Worm (Caenorhabditis elegans) whole organism, dauer: ENCODE results near the gene srt-18.

Source experiments
- unc-62 ChIP-seq: sonication (generic microtip); optimal IDR thresholded peaks from 2 replicates; lab custom pipeline; 2017; ENCODE audit warnings: missing biosample characterization, missing genetic modification reagents, missing genetic modification characterization

Gene srt-18

DNA sequence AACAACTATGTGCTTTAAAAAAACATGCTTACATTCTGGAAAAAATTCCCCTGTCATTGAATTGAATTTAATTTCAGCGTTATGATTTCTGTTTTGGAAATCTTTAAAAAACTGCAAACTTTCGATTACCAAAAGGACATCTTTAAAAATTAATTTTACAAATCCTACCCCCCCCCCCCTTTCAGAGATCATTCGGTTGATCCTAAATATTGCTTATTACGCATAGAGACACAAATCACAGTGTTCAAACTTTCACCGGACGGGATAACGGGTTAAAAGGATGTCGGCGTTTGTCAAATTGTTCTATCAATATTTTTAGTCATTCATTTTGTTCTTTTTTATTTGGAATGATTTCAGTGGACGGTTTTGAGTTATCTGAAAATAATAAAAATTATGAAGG, 17.8 kb upstream of the srt-18 start, which contains the start of gene C25E10.4:
C25E10.4 (plus strand) TSS at position 301 of the 400 bp plus-strand sequence.
- no peak for TF ChIP-seq unc-62

DNA sequence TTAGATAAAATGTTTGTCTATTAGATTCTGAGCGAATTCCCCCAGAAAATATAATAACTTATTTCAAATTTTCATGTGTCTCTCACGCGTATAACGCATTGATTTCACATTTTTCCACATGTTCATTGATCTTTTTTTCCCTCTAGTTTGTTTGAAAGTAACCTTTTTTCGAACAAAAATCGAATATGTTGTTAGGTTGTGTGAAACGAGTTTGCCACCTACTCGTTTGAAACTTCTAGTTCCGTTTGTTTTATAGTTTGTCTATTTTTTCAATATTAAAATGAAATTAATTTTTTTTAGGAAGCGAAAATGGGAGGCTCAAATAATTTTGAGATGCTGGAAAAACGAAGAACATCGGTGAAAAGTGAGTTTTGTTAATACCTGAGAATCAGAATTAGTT, 14.8 kb upstream of the srt-18 start, which contains the start of gene C25E10.5:
C25E10.5 (plus strand) TSS at position 301 of the 400 bp plus-strand sequence.
- TF ChIP-seq unc-62, result no peak

DNA sequence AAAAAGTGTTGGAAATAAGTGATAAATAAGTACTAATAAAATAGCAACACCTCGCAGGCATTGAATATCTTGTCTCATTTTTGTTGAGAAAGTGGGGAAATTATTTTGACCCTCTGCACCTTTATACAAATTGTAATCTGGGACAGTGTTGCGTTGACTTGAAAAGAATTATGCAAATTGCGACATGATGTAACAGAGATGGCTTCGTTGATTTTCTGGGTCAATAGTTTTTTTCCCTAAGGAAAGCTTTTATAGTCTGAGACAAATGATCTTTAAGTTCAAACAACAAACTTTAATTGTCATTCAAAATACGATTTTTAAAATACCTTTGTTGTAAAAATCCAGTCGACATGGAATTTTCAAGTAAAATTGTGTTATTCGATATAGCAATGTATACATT, 9.3 kb upstream of the srt-18 start, which contains the start of gene bus-1:
bus-1 (minus strand) TSS at position 101 of the 400 bp plus-strand sequence.
- TF ChIP-seq unc-62, result no peak

DNA sequence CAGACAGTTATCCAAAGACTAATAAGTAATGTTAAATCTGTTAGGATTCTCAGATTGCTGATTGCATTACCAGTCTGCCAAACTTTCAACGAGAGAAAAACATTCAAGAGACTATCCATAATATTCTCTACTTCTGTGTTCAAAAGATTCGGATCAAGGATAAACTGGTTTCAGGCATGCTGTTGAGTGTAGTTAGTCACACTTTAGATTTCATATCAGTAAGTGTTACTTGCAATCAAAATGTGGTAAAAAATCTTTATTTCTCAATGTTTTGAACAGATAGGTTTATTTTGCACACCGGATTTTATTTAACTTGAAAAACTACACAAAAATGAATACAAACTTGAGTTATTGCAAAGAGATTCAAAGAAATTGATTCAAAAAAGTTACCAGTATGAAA, 6.6 kb upstream of the srt-18 start, which contains the start of gene oac-41:
oac-41 (minus strand) TSS at position 101 of the 400 bp plus-strand sequence.
- no peak for TF ChIP-seq unc-62

DNA sequence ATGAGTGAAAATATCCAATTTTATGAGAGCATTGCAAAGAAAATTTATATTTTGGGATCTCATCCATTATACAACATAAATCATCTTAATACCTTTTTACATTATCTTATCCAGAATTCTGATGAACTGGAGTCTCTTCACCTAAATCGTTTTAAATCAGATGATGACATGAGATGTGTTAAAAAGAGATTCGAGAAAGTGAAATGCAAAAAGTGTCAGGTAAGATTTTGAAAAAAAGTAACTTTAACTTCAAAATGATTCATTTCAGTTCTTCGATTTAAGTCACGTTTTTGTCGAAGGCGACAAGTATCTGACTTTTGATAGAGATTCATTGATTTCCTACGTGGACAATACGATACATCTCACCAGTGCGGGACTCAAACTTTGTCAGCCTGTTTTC, 3.4 kb upstream of the srt-18 start:
- no peak for TF ChIP-seq unc-62

DNA sequence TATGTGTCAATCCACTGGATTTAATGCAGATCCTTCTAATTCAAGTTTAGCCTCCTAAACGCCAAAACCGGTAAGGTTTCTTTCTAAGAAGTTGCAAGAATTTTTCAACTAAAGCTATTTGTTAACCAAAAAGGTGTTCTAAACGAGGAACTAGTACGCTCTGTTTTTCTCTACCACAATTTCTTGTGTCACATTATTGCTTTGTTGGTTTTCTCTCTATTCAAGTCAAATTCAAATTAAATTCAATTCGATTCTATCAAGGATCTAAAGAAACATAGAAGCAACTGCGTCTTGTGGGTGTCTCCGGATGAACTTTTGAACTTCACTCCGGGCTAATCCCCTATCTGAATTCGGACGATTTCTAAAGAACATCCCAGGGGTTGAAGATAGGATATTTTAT, 1.0 kb upstream of the srt-18 start, which contains the start of gene oac-40:
oac-40 (plus strand) TSS at position 301 of the 400 bp plus-strand sequence.
- TF ChIP-seq unc-62, result no peak

DNA sequence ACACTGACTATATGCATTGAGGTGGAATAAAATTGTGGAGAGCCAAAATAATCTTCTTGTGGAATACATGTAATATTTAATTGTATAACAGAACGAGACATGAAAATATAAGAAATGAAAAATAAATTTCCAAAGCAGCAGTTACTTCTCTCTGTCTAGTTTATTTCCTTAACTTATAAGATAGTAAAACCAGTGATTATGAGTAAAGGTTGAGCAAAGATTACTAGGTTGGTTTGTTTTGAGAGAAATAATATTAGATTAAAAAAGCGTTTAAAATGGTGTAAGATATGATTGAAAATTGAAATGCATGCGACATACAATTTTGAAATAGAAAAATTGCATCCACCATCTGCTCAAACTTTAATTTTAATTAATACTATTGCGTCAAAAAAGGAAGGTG, 1.7 kb downstream of the srt-18 start, which contains the start of gene srh-201:
srh-201 (minus strand) TSS at position 101 of the 400 bp plus-strand sequence.
- TF ChIP-seq unc-62, result no peak

DNA sequence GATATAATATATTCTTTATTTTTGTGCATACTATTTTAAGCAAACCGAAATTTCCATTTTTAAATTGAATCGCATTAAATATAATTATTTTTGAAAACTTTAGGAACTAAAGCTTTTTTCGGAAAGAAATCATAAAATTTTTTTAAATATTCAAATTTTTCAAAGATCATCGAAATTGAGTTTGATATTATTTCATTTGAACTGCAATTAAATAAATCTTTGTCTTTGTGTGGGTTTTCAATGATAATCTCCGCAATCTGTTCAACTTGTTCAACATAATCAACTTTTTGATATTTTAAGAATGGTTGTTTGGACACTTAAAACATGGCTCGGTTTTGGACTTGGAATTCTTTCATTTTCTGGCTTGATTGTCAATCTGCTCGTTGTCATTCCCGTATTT, 6.3 kb downstream of the srt-18 start, which contains the start of gene srx-2:
srx-2 (plus strand) TSS at position 301 of the 400 bp plus-strand sequence.
- no peak for TF ChIP-seq unc-62

DNA sequence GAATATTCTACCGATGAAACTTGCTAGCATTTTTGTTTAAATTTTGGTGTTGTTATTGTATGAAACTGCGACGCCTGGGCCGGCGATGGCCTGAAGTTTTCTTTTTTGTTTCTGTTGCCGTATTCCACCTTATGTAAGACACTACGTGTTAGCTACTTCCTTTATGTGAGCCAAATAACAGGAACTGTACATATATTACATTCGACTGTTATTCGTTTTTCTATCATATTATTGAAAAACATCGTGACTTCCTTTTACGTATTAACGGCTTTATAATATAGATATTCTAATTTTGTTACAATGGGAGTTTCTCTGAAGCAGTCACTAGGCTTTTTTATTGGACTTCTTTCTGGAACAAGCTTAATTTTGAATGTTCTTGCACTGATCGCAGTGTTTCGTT, 10.2 kb downstream of the srt-18 start, which contains the start of gene srx-3:
srx-3 (plus strand) TSS at position 301 of the 400 bp plus-strand sequence.
- TF ChIP-seq unc-62, result no peak

DNA sequence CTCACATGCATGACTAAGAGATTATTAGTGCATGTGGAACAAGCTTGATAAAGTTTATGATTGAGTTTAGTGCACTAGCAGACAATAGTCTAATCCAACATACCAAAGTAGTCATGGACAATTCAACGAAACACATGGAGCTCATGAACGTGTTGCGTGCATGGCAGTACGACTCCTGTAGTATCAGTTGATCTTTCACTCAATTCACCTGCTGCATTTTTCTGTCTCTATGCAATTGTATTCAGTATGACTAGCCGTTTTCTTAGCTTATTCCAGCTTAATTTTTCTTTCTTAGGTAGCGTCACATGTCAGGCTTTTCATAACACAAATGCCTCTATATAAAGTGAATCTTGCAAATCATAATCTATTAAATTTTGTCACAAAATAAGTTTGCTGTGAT, 12.1 kb downstream of the srt-18 start, which contains the start of gene srx-1:
srx-1 (plus strand) TSS at position 382 of the 400 bp plus-strand sequence.
- TF ChIP-seq unc-62, result no peak

DNA sequence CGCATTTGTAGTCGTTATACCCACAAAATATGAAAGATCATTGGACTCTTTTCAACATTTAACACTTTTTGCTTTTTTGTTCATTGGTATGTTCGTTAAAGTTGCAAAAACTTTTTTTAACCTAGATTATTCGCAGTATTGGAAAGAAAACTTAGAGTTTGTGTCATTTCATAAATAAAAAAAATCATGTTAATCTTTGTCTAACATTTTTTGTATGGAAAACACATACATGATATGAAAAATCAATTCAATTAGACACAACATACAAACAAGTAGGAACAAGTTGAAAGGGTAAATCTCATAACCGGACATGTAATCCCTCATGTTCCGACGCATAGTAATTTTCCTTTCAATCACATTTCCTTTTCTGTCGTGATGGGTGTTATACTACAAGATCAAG, 14.3 kb downstream of the srt-18 start, which contains the start of gene F59E11.2:
F59E11.2 (plus strand) TSS at position 301 of the 400 bp plus-strand sequence.
- no peak for TF ChIP-seq unc-62

DNA sequence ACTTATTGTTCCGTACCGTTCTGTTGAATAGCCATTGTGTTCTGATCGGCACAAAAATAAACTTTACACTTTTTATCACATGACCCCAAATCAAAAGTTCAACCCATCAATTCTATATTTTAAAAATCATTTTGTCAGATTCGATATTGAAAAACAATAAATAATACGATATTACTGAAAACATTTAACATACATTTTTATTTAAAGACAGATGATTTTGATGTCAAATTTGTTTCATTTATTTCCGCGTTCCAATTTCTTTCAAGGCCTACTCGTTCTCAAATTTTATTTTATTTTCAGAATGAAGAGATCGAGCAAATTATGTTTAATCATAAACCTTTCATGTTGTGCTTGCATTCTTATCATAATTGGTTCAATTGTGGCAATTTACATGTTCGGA, 20.6 kb downstream of the srt-18 start, which contains the start of gene F59E11.5:
F59E11.5 (plus strand) TSS at position 301 of the 400 bp plus-strand sequence.
- no peak for TF ChIP-seq unc-62

DNA sequence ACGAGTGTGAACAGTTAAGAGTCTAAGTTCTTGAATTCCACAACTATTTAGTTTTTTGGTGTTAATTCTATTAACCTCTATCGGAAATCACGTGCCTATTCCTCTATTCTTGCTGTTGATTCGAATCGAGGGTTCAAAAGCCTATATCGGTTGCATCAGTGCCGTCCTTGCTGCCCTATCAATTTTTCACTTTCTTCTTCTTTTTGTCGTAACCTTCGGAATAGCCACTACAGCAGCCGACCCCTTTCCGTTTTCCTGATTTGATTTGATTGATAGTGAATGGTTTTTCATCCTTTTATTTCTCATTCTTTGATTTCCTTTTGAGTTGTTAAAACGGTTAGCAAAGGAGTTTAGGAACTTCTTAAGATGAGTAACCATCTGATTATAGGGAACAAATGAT, 21.2 kb downstream of the srt-18 start:
- TF ChIP-seq unc-62, result no peak

DNA sequence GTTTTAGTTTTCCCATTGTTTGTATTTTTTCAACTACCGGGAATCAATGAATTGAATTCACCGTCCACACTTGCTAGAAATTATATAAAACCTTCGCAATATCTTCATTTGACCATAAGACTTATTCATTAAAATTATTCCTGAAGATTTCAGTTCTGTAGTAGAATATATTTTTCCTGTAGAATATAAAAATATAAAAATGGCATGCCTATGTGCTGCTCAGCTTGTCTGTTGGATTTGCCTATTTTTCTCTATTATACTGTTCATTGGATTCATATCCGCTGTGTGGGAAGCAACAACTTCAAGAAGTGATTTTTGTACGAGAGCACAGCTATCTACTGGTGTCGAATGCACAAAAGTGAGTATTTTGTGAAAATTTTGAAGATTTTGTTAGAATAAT, 23.8 kb downstream of the srt-18 start, which contains the start of gene F59E11.6:
F59E11.6 (plus strand) TSS at position 111 of the 400 bp plus-strand sequence.
- TF ChIP-seq unc-62, result no peak

DNA sequence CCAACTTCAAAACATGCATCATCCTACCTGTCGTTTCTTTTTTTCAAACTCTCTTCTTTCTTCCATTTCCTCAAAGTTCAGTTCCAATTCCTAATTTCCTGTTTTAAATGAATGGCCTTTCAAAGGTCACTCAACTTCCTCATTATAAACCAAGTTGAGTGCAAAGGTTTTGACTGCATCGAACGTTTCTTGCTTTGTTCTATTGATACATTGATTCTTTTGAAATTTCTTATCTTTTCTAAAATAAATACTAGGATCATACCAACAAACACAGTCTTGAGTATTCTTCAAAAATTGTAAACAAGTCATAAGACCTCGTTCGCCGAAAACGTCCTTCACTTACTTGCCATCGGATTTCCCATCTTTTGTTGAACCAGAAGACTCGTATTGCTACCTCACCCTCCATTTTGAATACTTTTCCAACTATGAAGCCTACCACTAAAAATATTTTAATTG, 25.2 kb downstream of the srt-18 start, which contains the start of gene F59E11.7:
F59E11.7 (plus strand) TSS at position 51 of the 456 bp plus-strand sequence.
- no peak for TF ChIP-seq unc-62

DNA sequence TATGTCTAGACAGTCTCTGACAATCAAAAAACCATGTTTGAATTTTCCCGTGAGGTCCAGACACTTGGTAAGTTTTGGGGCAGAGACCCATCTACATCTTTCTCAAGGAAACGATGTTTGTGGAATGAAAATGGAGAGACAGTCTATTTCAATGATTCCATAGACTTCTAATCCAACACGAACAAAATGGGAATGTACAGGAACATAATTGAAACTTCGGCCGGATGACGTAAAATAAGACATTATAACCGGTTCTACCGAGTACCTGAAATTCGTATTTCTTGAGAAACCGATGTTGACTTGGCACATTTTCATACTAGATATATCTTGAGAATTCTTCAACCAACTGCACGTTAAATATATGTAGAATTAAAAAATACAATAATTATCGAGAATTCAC, 27.3 kb downstream of the srt-18 start, which contains the start of gene str-87:
str-87 (minus strand) TSS at position 101 of the 400 bp plus-strand sequence.
- no peak for TF ChIP-seq unc-62

DNA sequence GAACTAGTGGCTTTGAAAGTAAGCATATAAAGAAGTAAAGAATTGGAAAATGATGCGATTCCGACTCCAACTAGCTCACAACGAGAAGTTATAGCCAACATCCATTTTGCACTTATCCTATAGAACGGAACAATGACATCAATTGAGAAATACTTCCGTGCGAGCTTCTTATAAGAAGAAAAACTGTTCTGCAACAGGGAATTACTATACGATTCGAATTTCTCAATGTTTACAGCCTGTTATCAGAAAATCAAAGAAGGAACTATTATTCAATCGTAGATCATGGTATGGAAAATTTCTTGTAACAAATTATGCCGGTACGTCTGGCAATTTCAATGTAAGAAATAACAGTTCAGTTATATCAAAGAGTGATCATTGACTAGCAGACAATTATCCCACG, 29.7 kb downstream of the srt-18 start, which contains the start of gene str-85:
str-85 (minus strand) TSS at position 101 of the 400 bp plus-strand sequence.
- TF ChIP-seq unc-62, result no peak

DNA sequence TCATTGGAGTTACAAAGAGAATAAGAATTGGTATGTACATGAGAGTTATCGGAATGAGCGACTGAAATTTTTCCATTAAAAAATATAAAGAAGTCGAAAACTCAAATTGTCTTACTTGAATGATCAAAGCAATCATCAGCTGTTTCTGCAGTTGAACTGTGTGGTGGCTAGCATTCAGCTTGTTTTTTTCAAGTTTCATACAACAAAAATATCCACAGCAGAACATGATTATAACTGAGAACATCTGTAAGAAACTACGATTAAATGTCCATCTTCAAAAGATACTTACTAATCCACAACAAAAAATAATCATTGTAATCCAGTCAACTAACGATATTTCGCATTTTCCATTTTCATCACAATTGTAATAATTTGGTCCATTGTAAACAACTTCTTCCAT, 30.7 kb downstream of the srt-18 start:
- TF ChIP-seq unc-62, result no peak
